Worm (Caenorhabditis elegans): Measurements from ENCODE around the gene C31A11.13.

- no peak for TF ChIP-seq jun-1 (tag; optimal IDR thresholded peaks at IDR 0.05)
- no peak for TF ChIP-seq nhr-237 (tag; optimal IDR thresholded peaks at IDR 0.05)
- no peak for TF ChIP-seq ZK546.5 (tag; optimal IDR thresholded peaks at IDR 0.05)
- no peak for TF ChIP-seq skn-1 (tag; optimal IDR thresholded peaks at IDR 0.05)
- TF ChIP-seq nhr-77 (tag; optimal IDR thresholded peaks at IDR 0.05): no peak
- TF ChIP-seq aly-2 (tag; optimal IDR thresholded peaks at IDR 0.05): no peak
- TF ChIP-seq elt-1 (tag; optimal IDR thresholded peaks at IDR 0.05): no peak
- no peak for TF ChIP-seq R02D3.7 (tag; optimal IDR thresholded peaks at IDR 0.05)
- TF ChIP-seq fkh-10 (GFP tag; optimal IDR thresholded peaks at IDR 0.05): no peak
- TF ChIP-seq nhr-23 (tag; optimal IDR thresholded peaks at IDR 0.05): no peak
- TF ChIP-seq ceh-28 (tag; optimal IDR thresholded peaks at IDR 0.05): no peak
- TF ChIP-seq nhr-76 (tag; optimal IDR thresholded peaks at IDR 0.05): no peak
These were observed 27.0 kb downstream of the C31A11.13 start, which contains the start of gene pacl-1 for ce11 chrV:16275347-16275746.
